Worm (Caenorhabditis elegans) whole organism, dauer: ENCODE measurements around the gene inx-1.

ENCODE experiments used
- unc-62 ChIP-seq: sonication (generic microtip); optimal IDR thresholded peaks from 2 replicates; lab custom pipeline; 2017; ENCODE audit warnings: missing biosample characterization, missing genetic modification reagents, missing genetic modification characterization

The inx-1 gene

ce11 chrX:6941711-6942110, 14.5 kb downstream of the inx-1 start:
- no peak for TF ChIP-seq unc-62 (GFP tag; lab: Kevin White, UChicago)

- no peak for TF ChIP-seq unc-62 (GFP tag; lab: Kevin White, UChicago)
These were observed 15.4 kb downstream of the inx-1 start for ce11 chrX:6940775-6941174.

- TF ChIP-seq unc-62 (GFP tag; lab: Kevin White, UChicago) = no peak
These were observed 16.3 kb downstream of the inx-1 start, which contains the start of gene C16E9.1 for ce11 chrX:6939917-6940316. Gene C16E9.1, plus strand, starts transcription at chrX:6940217.

ce11 chrX:6937742-6938141, 18.5 kb downstream of the inx-1 start:
- TF ChIP-seq unc-62 (GFP tag; lab: Kevin White, UChicago) = no peak

- TF ChIP-seq unc-62 (GFP tag; lab: Kevin White, UChicago) = no peak
These were observed 20.8 kb downstream of the inx-1 start, which contains the start of gene C16E9.2 for ce11 chrX:6935430-6935829. Gene C16E9.2, plus strand, starts transcription at chrX:6935730.

- TF ChIP-seq unc-62 (GFP tag; lab: Kevin White, UChicago) = no peak
These were observed 21.7 kb downstream of the inx-1 start for ce11 chrX:6934453-6934852.

ce11 chrX:6932134-6932533, 24.1 kb downstream of the inx-1 start, which contains the start of gene F14B8.6:
Gene F14B8.6, minus strand, starts transcription at chrX:6932425.
- no peak for TF ChIP-seq unc-62 (GFP tag; lab: Kevin White, UChicago)

- TF ChIP-seq unc-62 (GFP tag; lab: Kevin White, UChicago) = no peak
These were observed 27.6 kb downstream of the inx-1 start, which contains the start of gene F14B8.5 for ce11 chrX:6928578-6928977. Gene F14B8.5, minus strand, starts transcription at chrX:6928704.

ce11 chrX:6926952-6927351, 29.2 kb downstream of the inx-1 start:
- no peak for TF ChIP-seq unc-62 (GFP tag; lab: Kevin White, UChicago)

ce11 chrX:6924461-6924860, 31.7 kb downstream of the inx-1 start, which contains the start of gene otpl-3:
Gene otpl-3, minus strand, starts transcription at chrX:6924764.
- TF ChIP-seq unc-62 (GFP tag; lab: Kevin White, UChicago) = no peak

- no peak for TF ChIP-seq unc-62 (GFP tag; lab: Kevin White, UChicago)
These were observed 36.1 kb downstream of the inx-1 start for ce11 chrX:6920132-6920531.

- TF ChIP-seq unc-62 (GFP tag; lab: Kevin White, UChicago) = no peak
These were observed 40.0 kb downstream of the inx-1 start for ce11 chrX:6916150-6916549.

- no peak for TF ChIP-seq unc-62 (GFP tag; lab: Kevin White, UChicago)
These were observed 40.9 kb downstream of the inx-1 start for ce11 chrX:6915279-6915678.

ce11 chrX:6913989-6914388, 42.2 kb downstream of the inx-1 start, which contains the start of gene nhx-4:
Gene nhx-4, plus strand, starts transcription at chrX:6914289.
- TF ChIP-seq unc-62 (GFP tag; lab: Kevin White, UChicago) = no peak

ce11 chrX:6905581-6905980, 50.6 kb downstream of the inx-1 start:
- TF ChIP-seq unc-62 (GFP tag; lab: Kevin White, UChicago) = no peak

ce11 chrX:6904064-6904771, 52.0 kb downstream of the inx-1 start, which contains the start of gene sid-5:
Gene sid-5, plus strand, starts transcription at chrX:6904721.
- no peak for TF ChIP-seq unc-62 (GFP tag; lab: Kevin White, UChicago)

- no peak for TF ChIP-seq unc-62 (GFP tag; lab: Kevin White, UChicago)
These were observed 53.2 kb downstream of the inx-1 start for ce11 chrX:6902958-6903357.
